Fruit fly (Drosophila melanogaster): ENCODE measurements around the gene CG12535.
A peak's percentile ranks its signal among the peaks of the same experiment; 100 is the strongest.

The CG12535 gene

dm6 chrX:3437493-3437892 lies 11.2 kb downstream of the CG12535 start (continued):
- TF ChIP-seq brk (GFP tag; optimal IDR thresholded peaks at IDR 0.05), result no peak
- no peak for TF ChIP-seq Rel (GFP tag; optimal IDR thresholded peaks at IDR 0.05)
- TF ChIP-seq Rel (tag; optimal IDR thresholded peaks at IDR 0.05), result peak; percentile 4
- no peak for TF ChIP-seq Vsx2 (GFP tag; optimal IDR thresholded peaks at IDR 0.05; ENCODE audit: partially characterized antibody)
- TF ChIP-seq dsf (GFP tag; optimal IDR thresholded peaks at IDR 0.05; ENCODE audit: borderline replicate concordance), result no peak
- no peak for TF ChIP-seq lola (GFP tag; optimal IDR thresholded peaks at IDR 0.05)
- TF ChIP-seq Myc (optimal IDR thresholded peaks at IDR 0.05), result no peak
- no peak for TF ChIP-seq pan (optimal IDR thresholded peaks at IDR 0.05)
- TF ChIP-seq tai (GFP tag; optimal IDR thresholded peaks at IDR 0.05), result no peak
- peak; percentile 7 for TF ChIP-seq OdsH (GFP tag; optimal IDR thresholded peaks at IDR 0.05)
- peak; percentile 68 for TF ChIP-seq sage (GFP tag; optimal IDR thresholded peaks at IDR 0.05)

dm6 chrX:3436183-3436582 lies 12.6 kb downstream of the CG12535 start:
- TF ChIP-seq dmrt93B (GFP tag; optimal IDR thresholded peaks at IDR 0.05) (peak; percentile 2), Hr78 (GFP tag; optimal IDR thresholded peaks at IDR 0.05) (no peak)

dm6 chrX:3435707-3436106 lies 13.0 kb downstream of the CG12535 start, which contains the start of gene CG14269:
CG14269 (minus strand) TSS chrX:3435807.
- TF ChIP-seq fru (GFP tag; optimal IDR thresholded peaks at IDR 0.05), result no peak
- no peak for TF ChIP-seq Rel (GFP tag; optimal IDR thresholded peaks at IDR 0.05)
- TF ChIP-seq Rel (tag; optimal IDR thresholded peaks at IDR 0.05), result no peak
- TF ChIP-seq ey (GFP tag; optimal IDR thresholded peaks at IDR 0.05), result no peak
- TF ChIP-seq Hr78 (GFP tag; optimal IDR thresholded peaks at IDR 0.05), result no peak
- TF ChIP-seq GATAd (GFP tag; optimal IDR thresholded peaks at IDR 0.05), result no peak
- TF ChIP-seq brk (GFP tag; optimal IDR thresholded peaks at IDR 0.05), result no peak
- TF ChIP-seq br (GFP tag; optimal IDR thresholded peaks at IDR 0.05), result no peak
- no peak for TF ChIP-seq tai (GFP tag; optimal IDR thresholded peaks at IDR 0.05)
- no peak for TF ChIP-seq dl (GFP tag; optimal IDR thresholded peaks at IDR 0.05; ENCODE audit: insufficient read depth in 1 of 2, partially characterized antibody in 2 of 2)
- TF ChIP-seq Dfd (GFP tag; optimal IDR thresholded peaks at IDR 0.05), result no peak
- no peak for TF ChIP-seq Hr83 (GFP tag; optimal IDR thresholded peaks at IDR 0.05; ENCODE audit: poor library complexity, severe bottlenecking)
- no peak for TF ChIP-seq CrebA (GFP tag; optimal IDR thresholded peaks at IDR 0.05; ENCODE audit: borderline replicate concordance)
- TF ChIP-seq dmrt93B (GFP tag; optimal IDR thresholded peaks at IDR 0.05), result no peak
- TF ChIP-seq OdsH (GFP tag; optimal IDR thresholded peaks at IDR 0.05), result no peak
- no peak for TF ChIP-seq psq (GFP tag; optimal IDR thresholded peaks at IDR 0.05)
- no peak for TF ChIP-seq N (GFP tag; optimal IDR thresholded peaks at IDR 0.05)
- TF ChIP-seq Dif (GFP tag; optimal IDR thresholded peaks at IDR 0.05; ENCODE audit: partially characterized antibody), result no peak
- no peak for TF ChIP-seq Jra (GFP tag; optimal IDR thresholded peaks at IDR 0.05)
- no peak for TF ChIP-seq Mio (GFP tag; optimal IDR thresholded peaks at IDR 0.05)
- no peak for TF ChIP-seq Myc (optimal IDR thresholded peaks at IDR 0.05)

- TF ChIP-seq Mio (GFP tag; optimal IDR thresholded peaks at IDR 0.05), result no peak
- TF ChIP-seq pan (optimal IDR thresholded peaks at IDR 0.05), result peak; percentile 82
- TF ChIP-seq Hnf4 (GFP tag; optimal IDR thresholded peaks at IDR 0.05), result peak; percentile 86
- no peak for TF ChIP-seq jim (GFP tag; optimal IDR thresholded peaks at IDR 0.05)
- TF ChIP-seq GATAd (GFP tag; optimal IDR thresholded peaks at IDR 0.05), result peak; percentile 9
- TF ChIP-seq Abd-B (GFP tag; optimal IDR thresholded peaks at IDR 0.05), result no peak
- peak; percentile 65 for TF ChIP-seq tai (GFP tag; optimal IDR thresholded peaks at IDR 0.05)
- no peak for TF ChIP-seq usp (GFP tag; optimal IDR thresholded peaks at IDR 0.05)
- TF ChIP-seq dsf (GFP tag; optimal IDR thresholded peaks at IDR 0.05; ENCODE audit: borderline replicate concordance), result no peak
- TF ChIP-seq fru (GFP tag; optimal IDR thresholded peaks at IDR 0.05), result peak; percentile 97
- peak; percentile 85 for TF ChIP-seq CG32264 (GFP tag; optimal IDR thresholded peaks at IDR 0.05)
- no peak for TF ChIP-seq Hr78 (GFP tag; optimal IDR thresholded peaks at IDR 0.05)
- TF ChIP-seq h (GFP tag; optimal IDR thresholded peaks at IDR 0.05), result peak; percentile 43
- peak; percentile 87 for TF ChIP-seq rgr (GFP tag; optimal IDR thresholded peaks at IDR 0.05)
- TF ChIP-seq woc (GFP tag; optimal IDR thresholded peaks at IDR 0.05), result peak; percentile 98
- TF ChIP-seq dl (GFP tag; optimal IDR thresholded peaks at IDR 0.05; ENCODE audit: insufficient read depth in 1 of 2, partially characterized antibody in 2 of 2), result no peak
- TF ChIP-seq foxo (GFP tag; optimal IDR thresholded peaks at IDR 0.05), result peak; percentile 62 to 96
- peak; percentile 94 for TF ChIP-seq dmrt93B (GFP tag; optimal IDR thresholded peaks at IDR 0.05)
- peak; percentile 84 for TF ChIP-seq Rel (GFP tag; optimal IDR thresholded peaks at IDR 0.05)
- TF ChIP-seq Rel (tag; optimal IDR thresholded peaks at IDR 0.05), result peak; percentile 40
- TF ChIP-seq Dif (GFP tag; optimal IDR thresholded peaks at IDR 0.05; ENCODE audit: partially characterized antibody), result no peak
- TF ChIP-seq CG9705 (GFP tag; optimal IDR thresholded peaks at IDR 0.05), result peak; percentile 78
- peak; percentile 89 for TF ChIP-seq psq (GFP tag; optimal IDR thresholded peaks at IDR 0.05)
- no peak for TF ChIP-seq Dfd (GFP tag; optimal IDR thresholded peaks at IDR 0.05)
- TF ChIP-seq Sp1 (GFP tag; optimal IDR thresholded peaks at IDR 0.05), result peak; percentile 82
- no peak for TF ChIP-seq N (GFP tag; optimal IDR thresholded peaks at IDR 0.05)
- no peak for TF ChIP-seq sv (GFP tag; optimal IDR thresholded peaks at IDR 0.05)
- TF ChIP-seq HLH106 (tag; optimal IDR thresholded peaks at IDR 0.05), result no peak
- peak; percentile 52 for TF ChIP-seq brk (GFP tag; optimal IDR thresholded peaks at IDR 0.05)
- no peak for TF ChIP-seq Hr83 (GFP tag; optimal IDR thresholded peaks at IDR 0.05; ENCODE audit: poor library complexity, severe bottlenecking)
- no peak for TF ChIP-seq Myc (optimal IDR thresholded peaks at IDR 0.05)
- peak; percentile 89 for TF ChIP-seq br (GFP tag; optimal IDR thresholded peaks at IDR 0.05)
- TF ChIP-seq OdsH (GFP tag; optimal IDR thresholded peaks at IDR 0.05), result peak; percentile 85
- no peak for TF ChIP-seq Vsx2 (GFP tag; optimal IDR thresholded peaks at IDR 0.05; ENCODE audit: partially characterized antibody)
- no peak for TF ChIP-seq lola (GFP tag; optimal IDR thresholded peaks at IDR 0.05)
- peak; percentile 53 for TF ChIP-seq Jra (GFP tag; optimal IDR thresholded peaks at IDR 0.05)
- peak; percentile 94 for TF ChIP-seq ey (GFP tag; optimal IDR thresholded peaks at IDR 0.05)
- TF ChIP-seq CrebA (GFP tag; optimal IDR thresholded peaks at IDR 0.05; ENCODE audit: borderline replicate concordance), result peak; percentile 90
- peak; percentile 86 for TF ChIP-seq sage (GFP tag; optimal IDR thresholded peaks at IDR 0.05)
These were observed 15.1 kb downstream of the CG12535 start for dm6 chrX:3433646-3434097.
